Worm (Caenorhabditis elegans): ENCODE results near the gene rps-18.

Gene rps-18

ce11 chrIV:14825379-14825778, at the start of gene rps-18:
Gene rps-18 (plus strand): TSS chrIV:14825679.
- no peak for TF ChIP-seq B0261.1 (tag; optimal IDR thresholded peaks at IDR 0.05)
- no peak for TF ChIP-seq nhr-90 (tag; optimal IDR thresholded peaks at IDR 0.05)
- TF ChIP-seq nhr-179 (tag; optimal IDR thresholded peaks at IDR 0.05): no peak
- no peak for TF ChIP-seq nhr-120 (GFP tag; IDR thresholded peaks at IDR 0.05)
- TF ChIP-seq sptf-2 (GFP tag; optimal IDR thresholded peaks at IDR 0.05): no peak
- no peak for TF ChIP-seq repo-1 (tag; optimal IDR thresholded peaks at IDR 0.05)
- no peak for TF ChIP-seq snpc-1.1 (tag; optimal IDR thresholded peaks at IDR 0.05; ENCODE audit: insufficient read depth)
- TF ChIP-seq ekl-4 (GFP tag; IDR thresholded peaks at IDR 0.05): no peak
- no peak for TF ChIP-seq rpc-1 (optimal IDR thresholded peaks at IDR 0.05)
- no peak for TF ChIP-seq rpc-1 (tag; optimal IDR thresholded peaks at IDR 0.05)
- TF ChIP-seq nfyb-1 (GFP tag; IDR thresholded peaks at IDR 0.05): no peak
- no peak for TF ChIP-seq hrde-1 (tag; optimal IDR thresholded peaks at IDR 0.05; ENCODE audit: borderline replicate concordance)

ce11 chrIV:14780566-14780965, 44.9 kb upstream of the rps-18 start:
- TF ChIP-seq tbp1 (GFP tag; optimal IDR thresholded peaks at IDR 0.05) (peak; percentile 70), snpc-3.4 (tag; optimal IDR thresholded peaks at IDR 0.05) (peak; percentile 80), lin-54 (GFP tag; optimal IDR thresholded peaks at IDR 0.05) (peak; percentile 76), snpc-1.1 (tag; optimal IDR thresholded peaks at IDR 0.05; ENCODE audit: insufficient read depth) (peak; percentile 90), snpc-1.3 (tag; optimal IDR thresholded peaks at IDR 0.05; ENCODE audit: insufficient read depth) (peak; percentile 57), lsl-1 (GFP tag; optimal IDR thresholded peaks at IDR 0.05) (peak; percentile 51), snpc-4 (GFP tag; optimal IDR thresholded peaks at IDR 0.05) (peak; percentile 93), snpc-4 (tag; optimal IDR thresholded peaks at IDR 0.05) (peak; percentile 84 to 97 (median 93)), F49E8.2 (tag; optimal IDR thresholded peaks at IDR 0.05; ENCODE audit: insufficient read depth) (peak; percentile 55), efl-1 (GFP tag; optimal IDR thresholded peaks at IDR 0.05) (peak; percentile 17)

- peak; percentile 43 for TF ChIP-seq snpc-4 (GFP tag; optimal IDR thresholded peaks at IDR 0.05)
- peak in 2 of 4 experiments; percentile 19 to 65 for TF ChIP-seq snpc-4 (tag; optimal IDR thresholded peaks at IDR 0.05)
- no peak for TF ChIP-seq bed-1 (GFP tag; IDR thresholded peaks at IDR 0.05)
- no peak for TF ChIP-seq B0019.2 (GFP tag; conservative IDR thresholded peaks at IDR 0.05)
- TF ChIP-seq efl-1 (GFP tag; optimal IDR thresholded peaks at IDR 0.05): peak; percentile 67
Measured at ce11 chrIV:14781537-14781936, 43.9 kb upstream of the rps-18 start, which contains the start of gene Y57G11C.8. Gene Y57G11C.8 (plus strand): TSS chrIV:14781837.

- TF ChIP-seq chd-7 (tag; optimal IDR thresholded peaks at IDR 0.05): no peak
- no peak for TF ChIP-seq ztf-18 (tag; optimal IDR thresholded peaks at IDR 0.05)
- no peak for TF ChIP-seq F52B5.7 (tag; optimal IDR thresholded peaks at IDR 0.05)
- TF ChIP-seq ztf-22 (GFP tag; optimal IDR thresholded peaks at IDR 0.05): no peak
- no peak for TF ChIP-seq F57A8.1 (GFP tag; optimal IDR thresholded peaks at IDR 0.05)
- no peak for TF ChIP-seq sea-2 (GFP tag; IDR thresholded peaks at IDR 0.05)
- TF ChIP-seq tlf-1 (GFP tag; optimal IDR thresholded peaks at IDR 0.05): no peak
- TF ChIP-seq lin-54 (GFP tag; optimal IDR thresholded peaks at IDR 0.05): no peak
- TF ChIP-seq dox-1 (GFP tag; IDR thresholded peaks at IDR 0.05): no peak
- no peak for TF ChIP-seq hsf-1 (GFP tag; IDR thresholded peaks at IDR 0.05)
- TF ChIP-seq hlh-26 (GFP tag; conservative IDR thresholded peaks at IDR 0.05): no peak
- TF ChIP-seq F23B12.7 (tag; optimal IDR thresholded peaks at IDR 0.05; ENCODE audit: insufficient read depth): no peak
- no peak for TF ChIP-seq ztf-6 (GFP tag; IDR thresholded peaks at IDR 0.05)
- TF ChIP-seq tbx-9 (tag; optimal IDR thresholded peaks at IDR 0.05; ENCODE audit: borderline replicate concordance): no peak
- TF ChIP-seq ceh-27 (GFP tag; optimal IDR thresholded peaks at IDR 0.05): no peak
- no peak for TF ChIP-seq F33H1.4 (GFP tag; IDR thresholded peaks at IDR 0.05)
Measured at ce11 chrIV:14782211-14782610, 43.3 kb upstream of the rps-18 start, which contains the start of gene Y57G11C.1130. Gene Y57G11C.1130 (plus strand): TSS chrIV:14782511.

Data from whole organism, young adult.